Fruit fly (Drosophila melanogaster) whole organism, adult: ENCODE results near the gene GatB.
A peak's percentile ranks its signal among the peaks of the same experiment; 100 is the strongest.

Source experiments
- CG11617 ChIP-seq: fragments of 200-800 bp; sonication (Bioruptor generic); optimal IDR thresholded peaks from 2 replicates; lab custom pipeline; 2017; ENCODE audit warnings: mild to moderate bottlenecking, missing biosample characterization, missing genetic modification reagents, missing genetic modification characterization
- CG12768 ChIP-seq: fragments of 200-800 bp; sonication (Bioruptor generic); optimal IDR thresholded peaks from 2 replicates; lab custom pipeline; 2017; ENCODE audit warnings: missing biosample characterization, missing genetic modification characterization, mild to moderate bottlenecking, moderate library complexity, missing genetic modification reagents
- CG14711 ChIP-seq: fragments of 200-800 bp; sonication (Bioruptor generic); optimal IDR thresholded peaks from 2 replicates; lab custom pipeline; 2018; ENCODE audit warnings: missing biosample characterization, mild to moderate bottlenecking, missing genetic modification characterization, moderate library complexity
- CG1620 ChIP-seq: fragments of 200-800 bp; sonication (Bioruptor generic); optimal IDR thresholded peaks from 2 replicates; lab custom pipeline; 2016; ENCODE audit warnings: missing biosample characterization, missing genetic modification characterization
- CG33017 ChIP-seq: fragments of 200-800 bp; sonication (Bioruptor generic); optimal IDR thresholded peaks from 2 replicates; lab custom pipeline; 2018; ENCODE audit warnings: missing biosample characterization, mild to moderate bottlenecking, missing genetic modification characterization, moderate library complexity
- CG5204 ChIP-seq: fragments of 200-800 bp; sonication (Bioruptor generic); optimal IDR thresholded peaks from 2 replicates; lab custom pipeline; 2016; ENCODE audit warnings: missing biosample characterization, missing genetic modification characterization
- CG7045 ChIP-seq: fragments of 200-800 bp; sonication (Bioruptor generic); optimal IDR thresholded peaks from 2 replicates; lab custom pipeline; 2017; ENCODE audit warnings: missing biosample characterization, mild to moderate bottlenecking, missing genetic modification characterization
- CG7101 ChIP-seq: fragments of 200-800 bp; sonication (Bioruptor generic); optimal IDR thresholded peaks from 2 replicates; lab custom pipeline; 2018; ENCODE audit warnings: missing biosample characterization, mild to moderate bottlenecking, missing genetic modification characterization, moderate library complexity
- Clk ChIP-seq: fragments of 200-800 bp; sonication (Bioruptor generic); optimal IDR thresholded peaks from 2 replicates; lab custom pipeline; 2017; ENCODE audit warnings: missing biosample characterization, missing genetic modification characterization
- Crg-1 ChIP-seq: fragments of 200-800 bp; sonication (Bioruptor generic); optimal IDR thresholded peaks from 2 replicates; lab custom pipeline; 2016; ENCODE audit warnings: missing biosample characterization, missing genetic modification characterization
- Hr96 ChIP-seq: fragments of 200-800 bp; sonication (Bioruptor generic); optimal IDR thresholded peaks from 2 replicates; lab custom pipeline; 2016; ENCODE audit warnings: missing biosample characterization, missing genetic modification characterization
- Mnt ChIP-seq: fragments of 200-800 bp; sonication (Bioruptor generic); optimal IDR thresholded peaks from 2 replicates; lab custom pipeline; 2016; ENCODE audit warnings: missing biosample characterization, mild to moderate bottlenecking, missing genetic modification characterization
- bab1 ChIP-seq: fragments of 200-800 bp; sonication (Bioruptor generic); optimal IDR thresholded peaks from 3 replicates; lab custom pipeline; 2019; ENCODE audit warnings: missing biosample characterization, mild to moderate bottlenecking, missing genetic modification characterization, moderate library complexity
- cic ChIP-seq: fragments of 200-800 bp; sonication (Bioruptor generic); optimal IDR thresholded peaks from 2 replicates; lab custom pipeline; 2017; ENCODE audit warnings: missing biosample characterization, mild to moderate bottlenecking, missing genetic modification characterization, moderate library complexity
- cnc ChIP-seq, 2 experiments: fragments of >200 bp; optimal IDR thresholded peaks; 2 replicates each; lab custom pipeline; 2017
- kay ChIP-seq: fragments of 200-800 bp; sonication (Bioruptor generic); peaks from one replicate; lab custom pipeline; 2016; ENCODE audit warnings: missing biosample characterization, missing genetic modification characterization, borderline replicate concordance
- ovo ChIP-seq: fragments of 200-800 bp; sonication (Bioruptor generic); optimal IDR thresholded peaks from 2 replicates; lab custom pipeline; 2016; ENCODE audit warnings: missing biosample characterization, missing genetic modification characterization
- pad ChIP-seq: fragments of 200-800 bp; sonication (Bioruptor generic); optimal IDR thresholded peaks from 3 replicates; lab custom pipeline; 2017; ENCODE audit warnings: missing biosample characterization, missing genetic modification characterization, mild to moderate bottlenecking, moderate library complexity, missing genetic modification reagents
- tj ChIP-seq: fragments of 200-800 bp; sonication (Bioruptor generic); optimal IDR thresholded peaks from 3 replicates; lab custom pipeline; 2017; ENCODE audit warnings: missing biosample characterization, mild to moderate bottlenecking, missing genetic modification characterization, moderate library complexity
- toe ChIP-seq: fragments of 200-800 bp; sonication (Bioruptor generic); optimal IDR thresholded peaks from 2 replicates; lab custom pipeline; 2016; ENCODE audit warnings: missing biosample characterization, missing genetic modification characterization

Gene GatB

dm6 chr3R:24162774-24163555, 32.9 kb upstream of the GatB start, which contains the start of gene mRpS24:
mRpS24 (minus strand) TSS chr3R:24163545.
- TF ChIP-seq CG33017 (tag; lab: Kevin White, UChicago) (no peak), Mnt (peak; percentile 36), Clk (no peak), ovo (GFP tag; lab: Kevin White, UChicago) (no peak), CG14711 (tag; lab: Kevin White, UChicago) (no peak), Crg-1 (GFP tag; lab: Kevin White, UChicago) (no peak), CG1620 (GFP tag; lab: Kevin White, UChicago) (no peak)

DNA sequence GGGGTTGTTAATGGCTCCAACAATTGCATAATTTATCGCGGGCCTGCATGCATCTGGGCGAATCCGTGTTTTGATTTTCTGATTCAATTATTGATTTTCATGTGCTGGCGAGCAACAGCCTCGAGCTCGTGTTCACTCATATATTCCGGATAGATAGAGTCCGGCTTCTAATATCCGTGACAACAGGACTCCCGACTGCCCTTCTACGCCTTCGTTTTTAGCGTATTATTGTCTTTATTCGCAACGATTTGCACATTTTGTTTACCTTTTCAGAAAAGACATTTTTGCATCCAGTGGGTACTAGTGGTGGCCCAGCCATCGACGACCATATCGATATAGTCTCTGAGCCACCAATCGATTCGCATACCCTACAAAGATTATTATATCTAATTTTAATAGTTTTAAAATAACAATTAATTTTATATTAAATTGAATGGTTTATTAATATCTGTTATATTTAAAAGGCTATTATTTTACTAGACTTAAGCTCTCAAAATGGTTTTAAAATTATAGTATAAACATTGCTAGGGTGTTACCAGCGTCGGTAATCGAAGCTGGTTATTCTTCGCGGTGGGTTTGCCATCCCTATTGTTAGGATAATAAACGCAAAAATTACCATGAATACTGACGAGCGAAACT, 31.2 kb upstream of the GatB start, which contains the start of the genes Myo95E and TBC1d7:
Myo95E (minus strand) TSS at position 326 of the 639 bp plus-strand sequence.
TBC1d7 (plus strand) TSS at position 555 of the 639 bp plus-strand sequence.
- TF ChIP-seq Crg-1 (GFP tag; lab: Kevin White, UChicago) (peak; percentile 45), Clk (peak; percentile 38), CG7045 (peak; percentile 83), CG14711 (tag; lab: Kevin White, UChicago) (peak; percentile 90), tj (GFP tag; lab: Kevin White, UChicago) (peak; percentile 50), ovo (GFP tag; lab: Kevin White, UChicago) (peak; percentile 17), CG11617 (GFP tag; lab: Kevin White, UChicago) (peak; percentile 86), CG1620 (GFP tag; lab: Kevin White, UChicago) (peak; percentile 57), CG5204 (GFP tag; lab: Kevin White, UChicago) (no peak), CG12768 (GFP tag; lab: Kevin White, UChicago) (peak; percentile 91), Hr96 (GFP tag; lab: Kevin White, UChicago) (no peak), CG33017 (tag; lab: Kevin White, UChicago) (peak; percentile 91), cic (GFP tag; lab: Kevin White, UChicago) (peak; percentile 34), CG7101 (peak; percentile 94), bab1 (GFP tag; lab: Kevin White, UChicago) (peak; percentile 88), toe (GFP tag; lab: Kevin White, UChicago) (no peak), cnc (optimal IDR thresholded peaks at IDR 0.05; lab: Kevin White, UChicago) (no peak), kay (GFP tag; lab: Kevin White, UChicago) (no peak), Mnt (peak; percentile 75), pad (GFP tag; lab: Kevin White, UChicago) (peak; percentile 82)

DNA sequence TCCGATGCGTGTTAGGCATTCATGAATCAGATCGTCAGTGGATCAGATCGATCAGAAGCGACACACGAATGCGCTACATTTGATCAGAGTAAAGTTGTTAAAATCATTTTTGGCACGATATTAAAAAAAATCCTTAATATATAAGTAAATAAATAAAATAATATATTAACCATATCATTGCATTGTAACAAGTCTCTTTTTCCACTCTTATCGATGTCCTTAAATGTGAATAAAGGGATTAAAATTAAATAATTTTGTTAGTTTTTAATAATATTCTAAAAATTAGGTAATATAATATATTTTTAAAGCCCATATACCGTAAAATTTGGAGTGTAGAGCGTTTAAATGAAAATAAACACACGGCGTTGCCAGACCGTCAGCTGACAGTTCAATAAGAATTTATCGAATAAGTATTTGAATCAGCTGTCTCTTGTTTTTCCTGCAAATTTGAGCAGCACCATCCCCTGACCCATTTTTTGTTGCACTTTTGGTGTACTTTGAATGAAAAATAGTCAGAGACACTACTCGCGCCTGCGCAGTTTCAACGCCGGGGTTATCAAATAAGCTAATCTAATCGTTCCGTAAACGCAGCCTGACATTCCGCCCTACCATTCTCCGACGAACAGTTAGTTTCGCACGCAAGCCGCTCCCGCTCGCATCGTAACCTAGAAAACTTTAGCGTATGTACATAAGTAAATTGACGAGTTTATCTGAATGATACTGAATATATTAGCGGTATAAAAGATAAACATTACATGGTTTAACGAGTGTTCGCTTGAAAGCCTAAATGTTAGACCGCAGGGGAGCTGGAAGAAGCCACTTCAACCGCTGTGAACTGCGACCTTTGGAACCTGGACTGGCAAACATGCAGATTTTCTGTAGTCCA, 22.1 kb upstream of the GatB start, which contains the start of the genes p38a and CG6178:
p38a (minus strand) TSS at position 398 of the 886 bp plus-strand sequence.
CG6178 (plus strand) TSS at position 424 of the 886 bp plus-strand sequence.
- peak; percentile 97 for TF ChIP-seq CG33017 (tag; lab: Kevin White, UChicago)
- TF ChIP-seq cnc (optimal IDR thresholded peaks at IDR 0.05; lab: Kevin White, UChicago), result no peak
- peak; percentile 77 for TF ChIP-seq Mnt
- TF ChIP-seq CG14711 (tag; lab: Kevin White, UChicago), result peak; percentile 96
- TF ChIP-seq CG11617 (GFP tag; lab: Kevin White, UChicago), result peak; percentile 99
- TF ChIP-seq ovo (GFP tag; lab: Kevin White, UChicago), result peak; percentile 80
- TF ChIP-seq CG7045, result peak; percentile 97
- TF ChIP-seq bab1 (GFP tag; lab: Kevin White, UChicago), result peak; percentile 97
- TF ChIP-seq CG12768 (GFP tag; lab: Kevin White, UChicago), result peak; percentile 97
- peak; percentile 59 for TF ChIP-seq CG1620 (GFP tag; lab: Kevin White, UChicago)
- TF ChIP-seq pad (GFP tag; lab: Kevin White, UChicago), result peak; percentile 90
- TF ChIP-seq CG7101, result peak; percentile 99
- peak; percentile 71 for TF ChIP-seq Crg-1 (GFP tag; lab: Kevin White, UChicago)
- peak; percentile 67 for TF ChIP-seq toe (GFP tag; lab: Kevin White, UChicago)
- TF ChIP-seq Hr96 (GFP tag; lab: Kevin White, UChicago), result peak; percentile 60
- TF ChIP-seq CG5204 (GFP tag; lab: Kevin White, UChicago), result peak; percentile 79
- TF ChIP-seq cic (GFP tag; lab: Kevin White, UChicago), result peak; percentile 73
- TF ChIP-seq kay (GFP tag; lab: Kevin White, UChicago), result no peak
- peak; percentile 75 for TF ChIP-seq Clk
- peak; percentile 85 for TF ChIP-seq tj (GFP tag; lab: Kevin White, UChicago)

DNA sequence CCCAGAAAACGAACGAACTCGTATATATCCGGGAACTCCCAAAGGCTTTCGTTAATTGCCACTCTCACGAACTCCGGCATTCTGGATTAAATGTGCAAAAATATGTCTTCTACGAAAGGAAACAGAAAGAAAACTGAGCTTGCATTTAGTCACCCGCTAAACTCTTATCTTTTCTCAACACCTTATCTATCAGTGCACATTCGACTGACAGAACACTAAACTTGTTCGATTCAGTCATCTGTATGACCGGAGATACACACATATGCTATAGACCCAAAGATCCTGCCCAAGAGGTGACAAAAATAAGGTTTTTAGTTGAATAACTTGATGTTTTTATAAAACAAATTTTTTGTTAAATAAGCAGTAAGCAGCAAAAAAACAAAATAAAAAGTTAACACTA, 20.0 kb upstream of the GatB start, which contains the start of gene p38c:
p38c (minus strand) TSS at position 101 of the 400 bp plus-strand sequence.
- TF ChIP-seq ovo (GFP tag; lab: Kevin White, UChicago), result no peak
- no peak for TF ChIP-seq CG5204 (GFP tag; lab: Kevin White, UChicago)
- no peak for TF ChIP-seq bab1 (GFP tag; lab: Kevin White, UChicago)
- TF ChIP-seq toe (GFP tag; lab: Kevin White, UChicago), result no peak
- TF ChIP-seq CG1620 (GFP tag; lab: Kevin White, UChicago), result no peak
- TF ChIP-seq Crg-1 (GFP tag; lab: Kevin White, UChicago), result no peak
- no peak for TF ChIP-seq CG7101
- TF ChIP-seq kay (GFP tag; lab: Kevin White, UChicago), result no peak
- TF ChIP-seq Hr96 (GFP tag; lab: Kevin White, UChicago), result no peak
- TF ChIP-seq CG7045, result no peak
- TF ChIP-seq tj (GFP tag; lab: Kevin White, UChicago), result no peak
- TF ChIP-seq CG11617 (GFP tag; lab: Kevin White, UChicago), result no peak
- no peak for TF ChIP-seq Mnt
- TF ChIP-seq cnc (optimal IDR thresholded peaks at IDR 0.05; lab: Kevin White, UChicago), result no peak
- no peak for TF ChIP-seq Clk
- TF ChIP-seq CG33017 (tag; lab: Kevin White, UChicago), result no peak
- no peak for TF ChIP-seq cic (GFP tag; lab: Kevin White, UChicago)
- no peak for TF ChIP-seq CG12768 (GFP tag; lab: Kevin White, UChicago)
